Worm (Caenorhabditis elegans): ENCODE measurements around the gene nhr-205.

Gene nhr-205

ce11 chrV:10083999-10084468 is 2.5 kb upstream of the nhr-205 start, which contains the start of gene nhr-12:
Gene nhr-12, minus strand, starts transcription at chrV:10084049.
- TF ChIP-seq hnd-1 (tag; optimal IDR thresholded peaks at IDR 0.05) (no peak), tbx-11 (GFP tag; IDR thresholded peaks at IDR 0.05) (no peak), ceh-36 (tag; optimal IDR thresholded peaks at IDR 0.05) (no peak), tra-4 (tag; optimal IDR thresholded peaks at IDR 0.05) (no peak), pes-1 (GFP tag; IDR thresholded peaks at IDR 0.05) (no peak), ets-7 (tag; optimal IDR thresholded peaks at IDR 0.05) (no peak), B0310.2 (tag; optimal IDR thresholded peaks at IDR 0.05) (no peak), scrt-1 (GFP tag; IDR thresholded peaks at IDR 0.05) (no peak), ama-1 (optimal IDR thresholded peaks at IDR 0.05) (no peak), hmbx-1 (tag; optimal IDR thresholded peaks at IDR 0.05) (no peak), ceh-13 (GFP tag; optimal IDR thresholded peaks at IDR 0.05) (no peak), tbx-37 (GFP tag; conservative IDR thresholded peaks at IDR 0.05) (no peak), aly-1 (tag; optimal IDR thresholded peaks at IDR 0.05) (no peak), flt-1 (GFP tag; IDR thresholded peaks at IDR 0.05) (no peak), sea-1 (GFP tag; conservative IDR thresholded peaks at IDR 0.05) (no peak), hmg-4 (GFP tag; optimal IDR thresholded peaks at IDR 0.05) (no peak), F13C5.2 (tag; optimal IDR thresholded peaks at IDR 0.05) (no peak)

ce11 chrV:10080905-10081304 is 671 bp downstream of the nhr-205 start:
- no peak for TF ChIP-seq tra-4 (tag; optimal IDR thresholded peaks at IDR 0.05)
- no peak for TF ChIP-seq ceh-13 (GFP tag; optimal IDR thresholded peaks at IDR 0.05)
- TF ChIP-seq flt-1 (GFP tag; IDR thresholded peaks at IDR 0.05), result no peak
- TF ChIP-seq aly-1 (tag; optimal IDR thresholded peaks at IDR 0.05), result no peak
- no peak for TF ChIP-seq F13C5.2 (tag; optimal IDR thresholded peaks at IDR 0.05)
- no peak for TF ChIP-seq ceh-36 (tag; optimal IDR thresholded peaks at IDR 0.05)
- no peak for TF ChIP-seq sea-1 (GFP tag; conservative IDR thresholded peaks at IDR 0.05)
- no peak for TF ChIP-seq tbx-37 (GFP tag; conservative IDR thresholded peaks at IDR 0.05)
- no peak for TF ChIP-seq tbx-11 (GFP tag; IDR thresholded peaks at IDR 0.05)
- no peak for TF ChIP-seq scrt-1 (GFP tag; IDR thresholded peaks at IDR 0.05)
- no peak for TF ChIP-seq hmg-4 (GFP tag; optimal IDR thresholded peaks at IDR 0.05)
- TF ChIP-seq hnd-1 (tag; optimal IDR thresholded peaks at IDR 0.05), result no peak
- no peak for TF ChIP-seq B0310.2 (tag; optimal IDR thresholded peaks at IDR 0.05)

DNA sequence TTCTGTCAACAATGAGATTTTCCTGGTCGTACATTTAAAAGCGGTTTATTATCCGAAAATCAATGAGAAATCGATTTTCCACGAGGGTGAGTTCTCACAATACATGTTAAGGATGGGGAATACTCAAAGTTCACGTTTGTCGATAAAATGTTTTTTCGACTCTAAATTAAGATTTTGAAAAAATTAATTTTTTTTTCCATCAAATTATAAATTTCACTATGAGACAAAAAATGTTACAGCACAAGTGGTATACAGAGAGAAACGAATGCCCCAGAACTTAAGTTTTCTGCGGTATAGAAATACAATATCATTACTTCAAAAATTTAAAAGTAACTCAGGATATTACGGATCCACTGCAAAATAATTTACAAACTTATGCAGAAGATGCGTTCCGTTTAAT is 3.3 kb downstream of the nhr-205 start, which contains the start of gene R04B5.1:
TSS of gene R04B5.1 (minus strand) at position 101 of the 400 bp plus-strand sequence.
- TF ChIP-seq hmbx-1 (tag; optimal IDR thresholded peaks at IDR 0.05), result no peak

DNA sequence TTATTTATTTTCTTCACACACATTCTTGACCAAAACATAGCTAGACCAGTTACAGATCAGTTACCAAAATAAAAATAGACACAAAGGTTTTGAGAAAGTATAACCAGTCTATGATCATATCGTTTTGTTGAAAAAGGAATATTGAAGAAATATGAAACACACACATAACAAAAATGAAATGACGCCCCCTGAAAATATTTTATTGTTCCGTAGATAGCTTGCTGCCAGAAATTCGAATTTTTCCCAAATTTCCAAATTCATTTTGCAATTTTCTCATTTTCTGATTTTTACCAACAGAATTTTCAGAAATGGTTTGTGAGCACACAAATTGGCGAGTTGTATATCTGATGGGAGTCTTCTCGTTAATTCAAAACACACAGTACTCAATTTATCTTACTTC is 6.1 kb downstream of the nhr-205 start, which contains the start of gene F57A8.7:
TSS of gene F57A8.7 (plus strand) at position 301 of the 400 bp plus-strand sequence.
- no peak for TF ChIP-seq scrt-1 (GFP tag; IDR thresholded peaks at IDR 0.05)
- no peak for TF ChIP-seq ets-7 (tag; optimal IDR thresholded peaks at IDR 0.05)
- TF ChIP-seq tbx-37 (GFP tag; conservative IDR thresholded peaks at IDR 0.05), result no peak
- TF ChIP-seq ceh-13 (GFP tag; optimal IDR thresholded peaks at IDR 0.05), result no peak
- TF ChIP-seq hmg-4 (GFP tag; optimal IDR thresholded peaks at IDR 0.05), result no peak
- TF ChIP-seq hnd-1 (tag; optimal IDR thresholded peaks at IDR 0.05), result no peak
- TF ChIP-seq B0310.2 (tag; optimal IDR thresholded peaks at IDR 0.05), result no peak
- TF ChIP-seq tbx-11 (GFP tag; IDR thresholded peaks at IDR 0.05), result no peak
- no peak for TF ChIP-seq pes-1 (GFP tag; IDR thresholded peaks at IDR 0.05)
- no peak for TF ChIP-seq ceh-36 (tag; optimal IDR thresholded peaks at IDR 0.05)
- no peak for TF ChIP-seq ama-1 (optimal IDR thresholded peaks at IDR 0.05)
- TF ChIP-seq hmbx-1 (tag; optimal IDR thresholded peaks at IDR 0.05), result no peak
- no peak for TF ChIP-seq aly-1 (tag; optimal IDR thresholded peaks at IDR 0.05)

ce11 chrV:10073793-10074192 is 7.8 kb downstream of the nhr-205 start, which contains the start of gene F57A8.6:
Gene F57A8.6, minus strand, starts transcription at chrV:10073893.
- TF ChIP-seq hmg-4 (GFP tag; optimal IDR thresholded peaks at IDR 0.05) (no peak), ceh-36 (tag; optimal IDR thresholded peaks at IDR 0.05) (no peak), ama-1 (optimal IDR thresholded peaks at IDR 0.05) (no peak), F13C5.2 (tag; optimal IDR thresholded peaks at IDR 0.05) (no peak), hmbx-1 (tag; optimal IDR thresholded peaks at IDR 0.05) (no peak), aly-1 (tag; optimal IDR thresholded peaks at IDR 0.05) (no peak), ets-7 (tag; optimal IDR thresholded peaks at IDR 0.05) (no peak), B0310.2 (tag; optimal IDR thresholded peaks at IDR 0.05) (no peak), scrt-1 (GFP tag; IDR thresholded peaks at IDR 0.05) (no peak), hnd-1 (tag; optimal IDR thresholded peaks at IDR 0.05) (no peak), tbx-11 (GFP tag; IDR thresholded peaks at IDR 0.05) (no peak), sea-1 (GFP tag; conservative IDR thresholded peaks at IDR 0.05) (no peak), flt-1 (GFP tag; IDR thresholded peaks at IDR 0.05) (no peak), ceh-13 (GFP tag; optimal IDR thresholded peaks at IDR 0.05) (no peak), pes-1 (GFP tag; IDR thresholded peaks at IDR 0.05) (no peak), tra-4 (tag; optimal IDR thresholded peaks at IDR 0.05) (no peak), tbx-37 (GFP tag; conservative IDR thresholded peaks at IDR 0.05) (no peak)

DNA sequence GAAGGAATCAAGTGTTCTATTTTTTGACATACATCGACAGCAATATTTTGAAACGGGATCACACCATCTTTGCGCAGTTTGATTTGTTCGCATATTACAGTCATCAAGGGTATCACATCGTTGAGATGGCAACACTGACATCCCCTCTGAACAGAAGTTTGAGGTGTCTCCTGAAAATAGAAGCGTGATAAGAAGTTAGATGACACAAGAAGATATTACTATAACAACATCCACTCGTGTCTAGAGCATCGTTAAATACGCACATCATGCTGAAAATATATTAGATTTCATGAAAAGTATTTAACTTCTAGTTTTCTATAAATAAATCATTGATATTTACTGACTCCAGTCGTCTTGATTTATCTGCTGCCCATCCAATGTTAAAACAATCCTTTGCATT is 8.9 kb downstream of the nhr-205 start:
- TF ChIP-seq hmbx-1 (tag; optimal IDR thresholded peaks at IDR 0.05), result no peak
- TF ChIP-seq ets-7 (tag; optimal IDR thresholded peaks at IDR 0.05), result no peak
- no peak for TF ChIP-seq tra-4 (tag; optimal IDR thresholded peaks at IDR 0.05)
- TF ChIP-seq ceh-36 (tag; optimal IDR thresholded peaks at IDR 0.05), result no peak
- no peak for TF ChIP-seq hmg-4 (GFP tag; optimal IDR thresholded peaks at IDR 0.05)
- TF ChIP-seq ama-1 (optimal IDR thresholded peaks at IDR 0.05), result no peak

DNA sequence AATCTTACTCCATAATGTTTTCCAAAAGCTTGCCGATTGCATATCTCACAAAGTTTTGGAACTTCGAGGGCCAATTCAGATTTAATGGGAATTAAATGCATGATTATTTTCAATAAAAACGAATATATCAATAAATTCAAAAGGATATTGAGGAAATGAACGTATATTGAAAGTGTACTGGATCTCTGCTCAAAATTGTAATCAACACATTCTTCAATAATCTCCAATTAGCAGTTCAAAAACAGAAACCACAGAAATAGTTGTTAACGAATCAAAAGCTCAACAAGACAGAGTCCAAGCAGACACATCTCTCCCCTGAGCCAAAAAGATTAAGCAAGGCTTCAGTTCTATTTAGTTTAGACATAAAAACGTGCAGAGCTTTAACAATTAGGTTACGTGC is 11.0 kb downstream of the nhr-205 start, which contains the start of gene nhr-192:
TSS of gene nhr-192 (minus strand) at position 101 of the 400 bp plus-strand sequence.
- TF ChIP-seq ets-7 (tag; optimal IDR thresholded peaks at IDR 0.05) (no peak), scrt-1 (GFP tag; IDR thresholded peaks at IDR 0.05) (no peak), tbx-11 (GFP tag; IDR thresholded peaks at IDR 0.05) (no peak), ceh-36 (tag; optimal IDR thresholded peaks at IDR 0.05) (no peak), aly-1 (tag; optimal IDR thresholded peaks at IDR 0.05) (no peak), B0310.2 (tag; optimal IDR thresholded peaks at IDR 0.05) (no peak), F13C5.2 (tag; optimal IDR thresholded peaks at IDR 0.05) (no peak), ama-1 (optimal IDR thresholded peaks at IDR 0.05) (no peak), tra-4 (tag; optimal IDR thresholded peaks at IDR 0.05) (no peak)

DNA sequence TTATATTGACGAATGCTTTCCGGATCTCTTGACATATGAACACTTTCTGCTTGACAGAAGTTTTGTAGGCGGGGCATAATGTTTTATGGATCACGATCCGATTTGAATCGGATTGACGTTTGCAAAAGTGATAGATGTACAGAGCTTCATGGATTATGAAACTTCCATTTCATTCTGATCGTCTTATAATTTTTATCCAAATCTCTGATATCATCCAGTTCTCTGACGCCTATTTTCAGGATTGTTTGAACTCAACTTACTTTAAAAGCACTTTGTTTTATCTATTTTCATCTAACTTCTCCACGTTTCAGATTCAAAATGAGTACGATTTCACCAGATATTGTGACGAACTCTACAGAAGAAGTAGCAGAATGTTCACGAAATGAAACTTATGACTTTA is 14.8 kb downstream of the nhr-205 start, which contains the start of gene npr-39:
TSS of gene npr-39 (plus strand) at position 301 of the 400 bp plus-strand sequence.
- TF ChIP-seq hnd-1 (tag; optimal IDR thresholded peaks at IDR 0.05), result no peak
- TF ChIP-seq aly-1 (tag; optimal IDR thresholded peaks at IDR 0.05), result no peak
- no peak for TF ChIP-seq tbx-37 (GFP tag; conservative IDR thresholded peaks at IDR 0.05)

Measured in whole organism, early embryonic.